Fruit fly (Drosophila melanogaster) ovary, adult (tissue): ENCODE measurements around the gene CG7275.
A peak's percentile ranks its signal among the peaks of the same experiment; 100 is the strongest.

ENCODE experiments used
- CG17801 ChIP-seq: fragments of 200-800 bp; optimal IDR thresholded peaks from 2 replicates; lab custom pipeline; 2019; ENCODE audit warnings: missing biosample characterization, mild to moderate bottlenecking, missing genetic modification characterization, moderate library complexity; ENCODE audit not compliant: partially characterized antibody

CG7275 gene

DNA sequence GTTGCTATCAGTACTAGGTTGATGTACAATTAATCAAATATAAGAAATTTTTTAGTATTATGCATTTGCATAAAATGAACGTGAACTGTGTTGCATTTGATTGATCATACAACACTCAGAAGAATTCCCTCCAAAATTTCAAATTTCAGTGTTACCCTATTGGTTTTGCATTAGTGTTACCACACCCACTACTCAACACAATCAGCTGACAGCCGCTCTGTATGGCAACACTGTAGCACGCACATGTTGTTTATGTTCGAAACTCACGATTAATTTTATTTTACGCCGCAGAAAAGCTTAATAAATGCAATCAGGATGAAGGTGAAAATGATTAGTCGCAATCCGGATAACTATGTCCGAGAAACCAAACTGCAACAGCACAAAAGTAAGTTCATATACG, at the start of gene CG7275:
TSS of gene CG7275 (plus strand) at position 215 of the 400 bp plus-strand sequence.
- TF ChIP-seq CG17801 (GFP tag; lab: Kevin White, UChicago) = no peak

DNA sequence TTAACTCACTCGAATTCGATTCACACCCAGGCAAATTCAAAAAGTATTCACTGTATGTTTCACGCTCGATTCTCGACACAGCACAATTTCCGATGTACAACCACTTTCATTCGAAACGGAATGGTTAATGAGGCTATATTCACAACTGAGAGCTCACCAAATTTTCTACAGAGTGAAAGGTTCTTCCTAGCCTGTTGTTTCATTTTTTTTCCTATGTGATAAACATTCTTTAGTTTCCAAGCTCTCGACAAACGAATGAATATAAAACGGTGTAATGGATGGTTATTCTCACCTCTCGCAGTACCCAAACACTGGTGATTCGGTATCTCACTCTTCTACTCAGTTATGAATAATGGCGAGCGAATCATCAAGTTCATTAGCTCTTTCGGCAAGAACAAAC, 24.7 kb upstream of the CG7275 start, which contains the start of gene cocoon:
TSS of gene cocoon (minus strand) at position 101 of the 400 bp plus-strand sequence.
- no peak for TF ChIP-seq CG17801 (GFP tag; lab: Kevin White, UChicago)

DNA sequence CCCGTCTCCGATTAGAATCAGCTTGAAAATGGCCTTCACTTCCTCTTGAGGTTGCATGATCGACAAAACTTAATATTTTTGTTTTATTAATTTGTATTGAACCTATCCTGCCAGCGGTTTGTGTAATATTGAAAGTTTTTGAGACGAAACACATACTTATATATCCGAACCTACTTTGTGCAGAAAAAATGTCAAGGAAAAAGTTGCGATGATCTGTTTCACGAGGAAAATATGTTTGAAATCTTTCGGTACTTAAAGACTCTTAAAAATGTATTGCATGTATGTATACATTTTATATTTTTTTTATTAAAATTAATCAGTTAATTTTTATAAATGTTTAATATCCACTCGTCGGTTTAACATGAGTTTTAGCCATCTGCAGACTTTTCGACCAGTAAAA, 13.5 kb upstream of the CG7275 start, which contains the start of gene Ran-like:
TSS of gene Ran-like (minus strand) at position 101 of the 400 bp plus-strand sequence.
- TF ChIP-seq CG17801 (GFP tag; lab: Kevin White, UChicago) = no peak

DNA sequence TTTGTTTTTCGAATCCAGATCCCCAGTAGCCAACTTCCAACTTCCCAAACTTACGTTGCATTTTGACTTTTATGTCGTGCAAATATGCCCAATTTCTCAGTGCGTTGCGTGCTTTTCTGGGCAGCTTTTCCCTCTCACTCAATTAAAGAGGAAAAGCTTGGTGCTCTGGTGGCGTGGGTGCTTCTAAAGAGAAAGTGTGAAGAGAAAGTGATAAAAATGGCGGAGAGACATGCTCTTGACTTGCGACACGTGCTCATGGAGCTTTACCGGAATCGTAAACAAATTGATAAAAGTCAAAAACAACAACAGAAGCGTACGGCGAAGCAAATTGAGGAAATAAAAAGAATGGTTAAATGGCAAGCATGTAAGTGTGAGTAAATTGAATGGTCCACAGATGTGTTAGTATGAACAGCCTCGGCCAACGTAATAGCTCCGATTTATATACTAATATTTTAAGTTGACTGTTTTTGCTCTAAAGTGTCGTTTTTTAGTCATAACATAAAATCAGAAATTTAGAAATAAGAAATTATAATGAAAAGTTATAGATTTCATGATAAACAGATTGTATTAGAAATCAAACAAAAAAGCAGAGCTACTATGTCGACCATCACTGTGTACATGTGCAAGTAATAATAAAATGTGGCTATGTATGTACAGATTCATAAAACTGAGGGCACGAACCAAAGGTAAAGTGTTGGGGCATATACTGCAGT, 4.7 kb upstream of the CG7275 start:
- TF ChIP-seq CG17801 (GFP tag; lab: Kevin White, UChicago) = peak; percentile 17

DNA sequence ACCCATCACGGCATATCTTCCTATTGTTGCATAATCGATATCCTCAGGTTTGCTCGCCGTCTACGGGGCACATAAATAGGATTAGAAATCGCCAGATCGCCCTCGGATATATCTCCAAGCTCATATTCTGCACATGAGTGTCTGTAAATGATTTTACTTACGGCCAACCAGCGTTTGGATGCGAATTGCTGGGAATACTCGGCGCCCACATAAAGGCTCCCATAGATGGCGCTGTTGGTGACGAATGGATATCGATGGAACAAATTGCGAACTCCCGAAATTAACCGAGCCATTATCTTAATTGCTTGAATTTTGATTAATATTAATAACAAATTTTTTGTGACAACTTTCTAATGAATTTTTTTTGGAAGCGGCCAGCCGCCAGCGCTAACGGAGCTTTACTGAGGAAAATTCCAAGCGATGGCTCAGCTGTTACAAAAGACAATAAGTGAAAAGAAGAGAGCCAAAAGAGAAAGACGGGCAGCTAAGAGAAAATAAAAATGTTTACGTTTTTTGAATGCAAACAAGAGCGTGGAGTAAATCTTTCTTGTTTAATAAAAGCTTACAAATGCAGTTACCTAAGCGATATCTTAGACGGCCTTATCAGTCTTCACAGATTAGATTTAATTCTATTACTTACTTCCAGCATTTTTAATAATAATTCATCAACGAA, 4.0 kb upstream of the CG7275 start:
- TF ChIP-seq CG17801 (GFP tag; lab: Kevin White, UChicago) = no peak

DNA sequence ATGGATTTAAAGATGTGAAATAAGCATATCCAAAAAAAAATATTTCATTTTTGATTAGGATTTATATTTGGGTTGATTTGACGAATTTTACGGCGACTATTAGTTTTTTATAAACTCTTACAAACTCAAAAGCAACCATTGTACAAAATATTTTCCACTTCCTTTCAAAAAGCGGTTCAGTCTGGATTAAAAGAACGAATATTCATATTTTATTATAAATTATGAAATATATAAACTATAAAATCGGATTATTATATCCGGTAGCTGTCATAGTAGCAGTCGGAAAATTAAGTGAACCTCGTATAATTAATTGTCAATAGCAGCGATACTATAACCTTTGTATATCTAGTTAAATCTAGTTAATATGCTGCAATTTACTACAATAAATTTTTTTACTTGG, 3.3 kb upstream of the CG7275 start, which contains the start of gene CG12355:
TSS of gene CG12355 (minus strand) at position 101 of the 400 bp plus-strand sequence.
- TF ChIP-seq CG17801 (GFP tag; lab: Kevin White, UChicago) = no peak

DNA sequence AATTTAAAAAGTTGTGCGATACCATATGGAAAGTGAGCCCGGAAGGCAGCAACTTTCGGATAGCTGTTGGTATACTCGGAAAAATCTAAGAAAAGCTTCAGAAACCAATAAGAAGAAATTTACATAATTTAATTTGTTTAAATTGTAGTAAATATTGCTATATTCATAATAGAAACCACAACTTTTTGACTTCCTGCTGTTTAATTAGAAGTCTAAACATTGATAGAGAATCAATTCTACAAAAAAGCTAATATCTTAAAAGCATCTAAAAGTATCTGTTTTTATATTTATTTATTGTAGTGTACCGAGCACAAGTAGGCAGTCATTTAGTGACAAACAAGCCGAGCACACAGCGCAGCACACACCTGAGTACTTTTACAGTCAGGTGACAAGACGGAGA, 2.5 kb upstream of the CG7275 start, which contains the start of gene CG13455:
TSS of gene CG13455 (plus strand) at position 301 of the 400 bp plus-strand sequence.
- no peak for TF ChIP-seq CG17801 (GFP tag; lab: Kevin White, UChicago)

DNA sequence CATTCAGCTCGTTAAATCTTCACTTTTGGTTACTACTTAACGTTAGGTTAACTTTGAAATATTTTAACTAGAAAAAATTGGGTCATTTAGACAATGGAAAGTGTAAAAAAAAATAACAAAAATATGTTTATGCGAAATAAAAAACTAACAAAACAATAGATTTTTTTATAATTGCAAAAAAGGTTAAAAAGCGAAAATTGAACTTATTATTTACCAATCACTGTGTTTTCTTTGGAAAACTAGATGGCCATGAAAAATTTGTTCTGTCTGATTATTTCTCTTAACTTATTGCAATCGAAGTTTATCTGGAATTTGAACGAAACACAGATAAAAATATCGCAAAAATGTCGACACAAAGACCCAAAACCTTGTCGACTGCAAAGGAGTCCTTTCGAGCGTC, 857 bp upstream of the CG7275 start, which contains the start of gene CG7276:
TSS of gene CG7276 (plus strand) at position 301 of the 400 bp plus-strand sequence.
- TF ChIP-seq CG17801 (GFP tag; lab: Kevin White, UChicago) = no peak

DNA sequence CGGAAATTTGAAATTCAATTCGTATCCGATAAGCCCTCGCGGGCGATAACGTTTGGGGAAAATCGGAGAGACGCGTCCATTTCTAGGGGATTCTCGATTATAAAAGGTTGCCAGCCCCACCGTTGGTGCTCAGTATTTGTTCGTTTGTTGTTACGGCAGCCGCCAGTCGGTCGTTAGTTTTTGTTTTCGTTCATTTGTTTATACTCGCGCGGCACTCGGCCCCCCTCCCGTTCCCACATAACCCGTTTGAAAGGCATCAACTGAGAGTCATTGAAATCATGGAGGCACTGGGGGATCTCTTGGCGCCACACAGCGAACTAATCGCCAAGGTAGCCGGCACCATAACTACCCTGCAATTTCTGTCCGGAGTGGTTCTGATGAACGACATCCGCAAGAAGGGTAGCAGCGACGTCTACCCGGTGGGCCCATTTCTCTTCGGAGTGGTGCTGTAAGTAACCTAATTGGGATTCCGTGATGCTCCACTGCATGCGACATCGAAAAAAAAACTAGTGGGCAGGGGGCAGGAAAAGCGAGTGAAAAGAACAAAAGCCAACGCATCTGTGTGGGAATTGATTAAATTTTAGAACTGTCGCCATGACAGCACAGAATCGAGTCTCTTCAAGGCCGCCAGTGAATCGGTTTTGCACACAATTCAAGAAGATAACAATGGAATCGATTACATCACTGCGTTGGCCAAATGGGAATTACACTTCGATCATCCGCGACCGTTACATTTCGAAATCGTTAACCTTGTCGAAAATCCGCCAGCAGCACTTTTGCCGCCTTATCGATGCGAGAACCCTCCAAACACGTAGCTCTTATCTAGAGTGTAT, 2.3 kb downstream of the CG7275 start, which contains the start of gene CG7272:
TSS of gene CG7272 (plus strand) at position 126 of the 833 bp plus-strand sequence.
- TF ChIP-seq CG17801 (GFP tag; lab: Kevin White, UChicago) = peak; percentile 1

DNA sequence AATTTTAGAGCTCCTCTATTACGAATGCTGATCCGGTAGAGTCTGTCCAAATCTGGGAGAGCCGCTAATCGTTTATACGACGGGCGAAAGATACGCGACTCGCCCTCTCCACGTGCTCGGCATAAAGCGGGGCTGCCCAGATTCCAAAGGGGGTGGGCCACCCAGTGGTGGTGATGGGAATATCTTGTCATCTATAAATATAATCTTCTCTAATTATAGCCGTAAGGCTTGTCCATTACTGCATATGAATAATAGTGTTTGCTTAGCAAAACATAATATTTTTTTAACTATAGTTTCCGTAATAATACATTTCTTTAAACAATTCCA, 2.9 kb downstream of the CG7275 start:
- TF ChIP-seq CG17801 (GFP tag; lab: Kevin White, UChicago) = no peak

DNA sequence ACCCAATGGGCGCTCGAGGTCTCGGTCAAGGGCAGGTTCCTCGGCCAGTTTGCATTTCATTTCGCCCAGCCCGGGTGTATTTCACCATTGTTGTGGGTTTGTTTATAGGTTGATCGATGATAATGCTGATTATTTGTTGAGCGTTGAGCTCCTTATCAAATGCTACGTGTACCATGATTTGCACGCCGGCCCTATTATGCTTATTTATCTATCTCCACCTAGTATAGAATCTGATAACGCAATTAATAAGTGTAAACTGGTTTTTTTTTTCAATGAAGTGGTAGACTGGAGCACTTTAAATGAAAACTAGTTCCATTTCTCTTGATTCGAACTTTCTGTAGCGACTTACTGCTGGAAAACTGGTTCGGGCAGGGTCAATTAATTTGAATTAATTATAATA, 3.5 kb downstream of the CG7275 start:
- no peak for TF ChIP-seq CG17801 (GFP tag; lab: Kevin White, UChicago)

DNA sequence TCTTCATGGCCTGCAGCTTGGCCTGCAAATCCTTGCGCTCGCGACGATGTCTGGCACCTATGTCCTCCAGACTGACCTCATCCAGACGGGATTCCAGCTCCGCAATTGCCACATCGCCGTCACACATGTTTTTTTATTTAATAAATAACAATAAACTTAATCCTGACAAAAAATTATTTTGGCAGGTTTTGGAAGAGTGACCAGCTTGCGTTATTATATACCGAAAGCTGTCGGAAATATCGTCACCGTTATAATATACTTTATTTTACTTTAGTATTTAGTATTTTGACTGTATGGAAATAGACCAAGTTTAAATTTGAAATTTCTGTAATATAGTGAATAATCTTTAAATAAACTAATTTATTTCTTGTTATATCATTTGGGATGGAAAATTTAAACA, 5.9 kb downstream of the CG7275 start, which contains the start of gene CG7857:
TSS of gene CG7857 (minus strand) at position 208 of the 400 bp plus-strand sequence.
- no peak for TF ChIP-seq CG17801 (GFP tag; lab: Kevin White, UChicago)

DNA sequence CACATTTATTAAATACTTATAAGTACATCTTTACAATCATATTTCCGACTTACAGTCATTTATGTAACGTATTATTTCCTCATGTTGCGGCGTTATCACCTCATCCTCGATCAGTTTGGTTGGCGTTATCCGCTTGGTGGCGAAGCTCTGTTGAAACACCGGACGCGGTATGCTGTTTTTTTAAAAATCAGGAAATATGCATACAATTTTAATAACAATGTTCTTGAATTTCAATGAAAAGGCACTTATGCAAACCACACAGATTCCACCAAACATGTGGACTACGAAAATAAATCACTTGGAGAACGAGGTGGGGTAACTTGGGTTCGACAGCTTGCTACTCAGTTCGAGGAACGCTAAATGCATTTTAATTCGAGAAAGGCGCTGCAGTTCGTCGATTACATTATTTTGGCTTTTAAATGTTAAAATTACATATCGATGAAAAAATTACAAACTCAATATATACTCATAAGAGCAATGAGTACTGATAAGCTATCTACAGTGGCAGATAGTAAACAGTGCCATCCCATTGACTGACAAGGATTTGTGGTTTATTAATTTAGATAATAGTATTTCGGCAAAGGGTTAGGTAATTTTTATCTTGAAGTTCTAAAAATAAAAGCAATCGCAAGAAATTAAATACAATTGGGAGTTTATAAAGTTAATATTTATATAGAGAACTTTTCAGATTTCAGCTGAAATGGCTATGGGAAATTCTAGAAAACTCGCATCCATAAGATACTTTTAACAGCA, 7.6 kb downstream of the CG7275 start:
- no peak for TF ChIP-seq CG17801 (GFP tag; lab: Kevin White, UChicago)
